Worm (Caenorhabditis elegans): ENCODE data around the gene oac-39.

The oac-39 gene

DNA sequence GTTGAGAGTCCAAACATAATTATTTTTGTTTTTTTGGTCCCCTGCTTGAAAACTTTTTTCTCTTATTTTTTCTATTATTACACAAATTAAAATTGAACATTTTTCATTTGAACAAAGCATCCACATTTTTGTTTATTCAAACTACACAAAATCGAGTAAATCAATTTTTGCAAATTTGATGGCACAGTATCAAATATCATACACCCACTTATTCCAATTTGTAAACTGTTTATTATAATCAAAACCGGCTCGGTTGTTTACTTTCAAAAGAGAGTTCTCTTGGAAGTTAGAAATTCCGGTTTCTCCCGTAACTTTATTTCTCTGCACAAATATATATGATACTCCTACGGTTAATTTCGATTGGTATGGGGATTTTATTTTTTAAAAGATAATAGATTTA is 16.5 kb upstream of the oac-39 start, which contains the start of gene lgc-26:
Gene lgc-26 (plus strand): TSS at position 301 of the 400 bp plus-strand sequence.
- TF ChIP-seq nhr-10 (tag; optimal IDR thresholded peaks at IDR 0.05) (no peak), snpc-1.2 (GFP tag; IDR thresholded peaks at IDR 0.05) (no peak), ZK546.5 (tag; optimal IDR thresholded peaks at IDR 0.05) (no peak), zag-1 (tag; optimal IDR thresholded peaks at IDR 0.05) (no peak), D1046.2 (GFP tag; IDR thresholded peaks at IDR 0.05) (no peak), aha-1 (tag) (no peak)

DNA sequence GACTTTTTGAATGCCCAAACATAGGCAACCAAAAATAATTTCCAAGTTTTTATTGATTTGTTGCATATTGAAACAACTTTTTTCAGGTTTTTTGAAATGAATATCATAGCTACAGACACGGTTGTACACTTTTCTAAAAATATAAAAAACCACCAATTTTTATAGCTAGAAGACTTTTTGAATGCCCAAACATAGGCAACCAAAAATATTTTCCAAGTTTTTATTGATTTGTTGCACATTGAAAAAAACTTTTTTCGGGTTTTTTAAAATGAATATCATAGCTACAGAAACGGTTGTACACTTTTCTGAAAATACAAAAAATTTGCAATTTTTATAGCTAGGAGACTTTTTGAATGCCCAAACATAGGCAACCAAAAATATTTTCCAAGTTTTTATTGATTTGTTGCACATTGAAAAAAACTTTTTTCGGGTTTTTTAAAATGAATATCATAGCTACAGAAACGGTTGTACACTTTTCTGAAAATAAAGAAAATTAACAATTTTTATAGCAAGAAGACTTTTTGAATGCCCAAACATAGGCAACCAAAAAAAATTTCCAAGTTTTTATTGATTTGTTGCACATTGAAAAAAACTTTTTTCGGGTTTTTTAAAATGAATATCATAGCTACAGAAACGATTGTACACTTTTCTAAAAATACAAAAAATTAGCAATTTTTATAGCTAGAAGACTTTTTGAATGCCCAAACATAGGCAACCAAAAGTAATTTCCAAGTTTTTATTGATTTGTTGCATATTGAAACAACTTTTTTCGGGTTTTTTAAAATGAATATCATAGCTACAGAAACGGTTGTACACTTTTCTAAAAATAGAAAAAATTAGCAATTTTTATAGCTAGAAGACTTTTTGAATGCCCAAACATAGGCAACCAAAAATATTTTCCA is 13.8 kb upstream of the oac-39 start:
- peak; percentile 24 for TF ChIP-seq aha-1 (tag)
- peak in 1 of 2 experiments; percentile 48 for TF ChIP-seq ZK546.5 (tag; optimal IDR thresholded peaks at IDR 0.05)

DNA sequence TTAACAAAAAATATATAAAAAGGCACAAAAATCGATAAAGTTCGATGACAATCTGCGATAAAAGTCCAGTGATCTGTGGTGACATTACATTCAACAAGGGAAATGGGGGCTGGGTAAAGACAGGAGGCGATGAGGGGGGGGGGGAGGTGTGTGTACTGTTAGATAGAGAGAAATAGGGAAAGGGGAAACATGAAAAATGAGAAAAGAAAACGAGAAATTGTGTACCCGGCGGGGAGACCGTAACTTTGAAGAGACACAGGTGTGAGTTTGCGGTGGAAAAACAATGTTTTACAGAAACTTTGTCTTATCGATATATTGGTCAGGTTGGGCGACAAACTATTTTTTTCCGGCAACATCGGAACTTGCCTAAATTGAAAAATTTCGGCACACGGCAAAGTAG is 8.8 kb upstream of the oac-39 start:
- TF ChIP-seq nhr-77 (tag; optimal IDR thresholded peaks at IDR 0.05) (peak; percentile 12), ceh-44 (GFP tag; IDR thresholded peaks at IDR 0.05) (no peak), pha-4 (GFP tag; IDR thresholded peaks at IDR 0.05) (0 out of 2 replicates have a peak, but pooled peaks have one; percentile 10), pha-4 (tag; optimal IDR thresholded peaks at IDR 0.05) (no peak), daf-16 (GFP tag; optimal IDR thresholded peaks at IDR 0.05) (no peak), daf-16 (tag; optimal IDR thresholded peaks at IDR 0.05) (peak; percentile 73), dve-1 (tag; optimal IDR thresholded peaks at IDR 0.05; ENCODE audit: insufficient read depth) (peak; percentile 37), ceh-28 (tag; optimal IDR thresholded peaks at IDR 0.05) (no peak), jun-1 (tag; optimal IDR thresholded peaks at IDR 0.05) (no peak), nhr-28 (tag; optimal IDR thresholded peaks at IDR 0.05) (peak; percentile 41)

DNA sequence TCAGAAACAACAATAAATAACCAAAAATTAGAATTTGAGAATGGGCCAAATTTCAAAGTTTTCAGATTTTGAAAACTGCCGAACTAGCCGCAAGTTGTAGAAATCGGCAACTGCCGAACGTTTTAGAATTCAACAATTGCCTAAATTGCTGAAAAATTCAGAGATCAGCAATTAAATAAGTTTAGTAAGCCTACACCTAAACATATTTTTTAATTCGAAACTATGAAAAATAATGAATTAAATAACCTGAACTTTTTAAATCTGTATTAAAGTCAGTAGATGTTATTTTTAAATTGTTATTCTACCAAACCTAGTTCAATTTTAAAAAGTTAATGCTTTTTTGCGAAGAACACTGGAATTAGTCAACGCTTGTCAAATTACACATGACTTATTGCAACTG is 7.2 kb upstream of the oac-39 start, which contains the start of gene nhr-204:
Gene nhr-204 (minus strand): TSS at position 101 of the 400 bp plus-strand sequence.
- TF ChIP-seq nhr-28 (tag; optimal IDR thresholded peaks at IDR 0.05) = no peak
- no peak for TF ChIP-seq lsy-2 (tag; optimal IDR thresholded peaks at IDR 0.05)
- no peak for TF ChIP-seq aly-2 (tag; optimal IDR thresholded peaks at IDR 0.05)
- TF ChIP-seq pha-4 (GFP tag; IDR thresholded peaks at IDR 0.05) = no peak
- no peak for TF ChIP-seq pha-4 (tag; optimal IDR thresholded peaks at IDR 0.05)
- TF ChIP-seq Y5F2A.4 (GFP tag; optimal IDR thresholded peaks at IDR 0.05) = no peak

DNA sequence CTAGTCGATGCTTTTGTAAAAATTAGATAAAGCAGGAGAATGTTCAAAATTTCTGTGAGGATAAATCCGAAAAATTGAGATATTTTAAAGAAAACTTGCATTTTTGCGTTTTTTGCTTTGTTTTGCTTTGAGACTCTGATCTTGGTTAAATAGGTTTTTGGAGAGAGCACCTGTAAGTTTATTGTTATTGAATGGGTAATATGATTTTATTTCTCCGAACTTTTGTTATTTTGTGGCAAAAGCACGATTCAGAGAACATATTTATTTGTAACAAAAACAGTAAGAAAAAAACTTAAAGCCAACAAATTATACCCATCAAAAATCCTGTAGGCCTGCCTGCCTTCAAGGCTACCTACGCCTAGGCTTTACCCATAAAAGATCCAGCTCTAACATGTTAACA is 3.0 kb upstream of the oac-39 start, which contains the start of gene str-121:
Gene str-121 (minus strand): TSS at position 101 of the 400 bp plus-strand sequence.
- TF ChIP-seq T26A8.4 (GFP tag; IDR thresholded peaks at IDR 0.05) (no peak), ceh-62 (tag; optimal IDR thresholded peaks at IDR 0.05) (no peak), unc-62 (GFP tag; optimal IDR thresholded peaks at IDR 0.05 in 1 of 2) (peak in 1 of 2 experiments; percentile 0), unc-62 (tag; optimal IDR thresholded peaks at IDR 0.05) (no peak)

DNA sequence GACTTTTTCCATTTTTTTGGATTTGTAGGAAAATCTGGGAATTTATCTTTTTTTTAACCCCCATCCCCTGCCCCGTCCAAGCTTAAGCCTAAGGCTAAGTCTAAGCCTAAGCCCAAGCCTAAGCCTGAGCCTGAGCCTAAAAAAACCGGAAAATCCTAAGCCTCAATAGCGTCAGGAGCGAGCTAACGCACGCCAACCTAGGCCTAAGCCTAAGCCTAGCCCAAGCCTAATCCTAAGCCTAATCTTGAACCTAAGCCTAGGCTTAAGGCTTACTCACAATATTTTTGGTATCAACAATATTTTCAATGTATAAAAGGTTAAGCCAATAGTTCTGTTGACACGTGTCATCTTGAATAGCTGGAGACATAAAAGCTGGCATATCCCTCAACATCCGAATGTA is 2.9 kb downstream of the oac-39 start:
- TF ChIP-seq fos-1 (tag; optimal IDR thresholded peaks at IDR 0.05) (no peak), vab-7 (GFP tag; IDR thresholded peaks at IDR 0.05) (no peak), ceh-62 (tag; optimal IDR thresholded peaks at IDR 0.05) (no peak), ceh-28 (tag; optimal IDR thresholded peaks at IDR 0.05) (no peak), zfp-3 (GFP tag; conservative IDR thresholded peaks at IDR 0.05) (no peak), ztf-7 (tag; optimal IDR thresholded peaks at IDR 0.05) (no peak), mep-1 (tag; optimal IDR thresholded peaks at IDR 0.05) (no peak), ZK546.5 (tag; optimal IDR thresholded peaks at IDR 0.05) (no peak), dpl-1 (GFP tag; optimal IDR thresholded peaks at IDR 0.05) (no peak), hif-1 (tag; optimal IDR thresholded peaks at IDR 0.05) (no peak), zip-2 (tag; optimal IDR thresholded peaks at IDR 0.05) (no peak)
